Fruit fly (Drosophila melanogaster) whole organism, embryonic: ENCODE data around the gene pot.

Source experiments
- Bdp1 ChIP-seq: fragments of 200-800 bp; sonication (Bioruptor generic); optimal IDR thresholded peaks from 3 replicates; lab custom pipeline; 2016; ENCODE audit warnings: missing biosample characterization, missing genetic modification characterization
- CG10209 ChIP-seq: fragments of 200-800 bp; sonication (Bioruptor generic); optimal IDR thresholded peaks from 3 replicates; lab custom pipeline; 2017; ENCODE audit warnings: missing biosample characterization, mild to moderate bottlenecking, missing genetic modification characterization, missing genetic modification reagents
- CG10431 ChIP-seq: fragments of 200-800 bp; sonication (Bioruptor generic); optimal IDR thresholded peaks from 3 replicates; lab custom pipeline; 2018; ENCODE audit warnings: missing biosample characterization, mild to moderate bottlenecking, missing genetic modification characterization
- CG10654 ChIP-seq: fragments of 200-800 bp; sonication (Bioruptor generic); optimal IDR thresholded peaks from 2 replicates; lab custom pipeline; 2016; ENCODE audit warnings: missing biosample characterization, missing genetic modification characterization
- CG11093 ChIP-seq: fragments of 200-800 bp; sonication (Bioruptor generic); IDR thresholded peaks from 3 replicates; pipeline ENCODE4 v1.3.6; 2022; ENCODE audit warnings: missing biosample characterization, missing genetic modification characterization
- CG11398 ChIP-seq: fragments of 200-800 bp; sonication (Bioruptor generic); optimal IDR thresholded peaks from 2 replicates; lab custom pipeline; 2016; ENCODE audit warnings: missing biosample characterization, missing genetic modification characterization
- CG13775 ChIP-seq: fragments of 200-800 bp; sonication (Bioruptor generic); optimal IDR thresholded peaks from 3 replicates; lab custom pipeline; 2017; ENCODE audit warnings: missing biosample characterization, mild to moderate bottlenecking, missing genetic modification characterization
- CG15073 ChIP-seq: fragments of 200-800 bp; sonication (Bioruptor generic); optimal IDR thresholded peaks from 2 replicates; lab custom pipeline; 2016; ENCODE audit warnings: missing biosample characterization, missing genetic modification characterization
- CG17186 ChIP-seq: fragments of 200-800 bp; sonication (Bioruptor generic); optimal IDR thresholded peaks from 3 replicates; lab custom pipeline; 2017; ENCODE audit warnings: missing biosample characterization, missing genetic modification reagents, missing genetic modification characterization
- CG17328 ChIP-seq: fragments of 200-800 bp; sonication (Bioruptor generic); IDR thresholded peaks from 2 replicates; pipeline ENCODE4 v1.3.6; 2022; ENCODE audit warnings: missing biosample characterization, missing genetic modification characterization
- CG17361 ChIP-seq: fragments of 200-800 bp; sonication (Bioruptor generic); IDR thresholded peaks from 3 replicates; pipeline ENCODE4 v1.3.6; 2022; ENCODE audit warnings: missing biosample characterization, missing genetic modification characterization
- CG18011 ChIP-seq: fragments of 200-800 bp; sonication (Bioruptor generic); optimal IDR thresholded peaks from 2 replicates; lab custom pipeline; 2017; ENCODE audit warnings: missing biosample characterization, missing genetic modification characterization, mild to moderate bottlenecking, moderate library complexity, missing genotype
- CG2202 ChIP-seq: fragments of 200-800 bp; sonication (Bioruptor generic); optimal IDR thresholded peaks from 2 replicates; lab custom pipeline; 2018; ENCODE audit warnings: missing biosample characterization, mild to moderate bottlenecking, missing genetic modification characterization
- CG31388 ChIP-seq: fragments of 200-800 bp; sonication (Bioruptor generic); optimal IDR thresholded peaks from 2 replicates; lab custom pipeline; 2016; ENCODE audit warnings: missing biosample characterization, missing genetic modification characterization
- CG3847 ChIP-seq: fragments of 200-800 bp; sonication (Bioruptor generic); IDR thresholded peaks from 2 replicates; pipeline ENCODE4 v1.3.6; 2022; ENCODE audit warnings: missing biosample characterization, missing genetic modification characterization
- CG4360 ChIP-seq: fragments of 200-800 bp; sonication (Bioruptor generic); IDR thresholded peaks from 2 replicates; pipeline ENCODE4 v1.3.6; 2022; ENCODE audit warnings: missing biosample characterization, missing genetic modification characterization
- CG5245 ChIP-seq: fragments of 200-800 bp; sonication (Bioruptor generic); optimal IDR thresholded peaks from 3 replicates; lab custom pipeline; 2016; ENCODE audit warnings: missing biosample characterization, missing genetic modification characterization
- CG7928 ChIP-seq: fragments of 200-800 bp; sonication (Bioruptor generic); optimal IDR thresholded peaks from 2 replicates; lab custom pipeline; 2017; ENCODE audit warnings: missing biosample characterization, mild to moderate bottlenecking, missing genetic modification characterization
- CG7963 ChIP-seq: fragments of 200-800 bp; sonication (Bioruptor generic); IDR thresholded peaks from 3 replicates; pipeline ENCODE4 v1.3.6; 2022; ENCODE audit warnings: missing biosample characterization, missing genetic modification characterization; ENCODE audit not compliant: partially characterized antibody
- CG8924 ChIP-seq: fragments of 200-800 bp; optimal IDR thresholded peaks from 3 replicates; lab custom pipeline; 2019; ENCODE audit warnings: missing biosample characterization, mild to moderate bottlenecking, missing genetic modification characterization, moderate library complexity
- CTCF ChIP-seq: fragments of 200-800 bp; sonication (Bioruptor generic); optimal IDR thresholded peaks from 2 replicates; lab custom pipeline; 2017; ENCODE audit warnings: missing biosample characterization, mild to moderate bottlenecking, missing genetic modification characterization, moderate library complexity
- CrebB ChIP-seq: fragments of 200-800 bp; sonication (Bioruptor generic); optimal IDR thresholded peaks from 3 replicates; lab custom pipeline; 2018; ENCODE audit warnings: missing biosample characterization, mild to moderate bottlenecking, missing genetic modification characterization
- Dll ChIP-seq: fragments of 200-800 bp; sonication (Bioruptor generic); IDR thresholded peaks from 4 replicates; pipeline ENCODE4 v1.3.6; 2022; ENCODE audit warnings: missing biosample characterization, missing genetic modification characterization; ENCODE audit not compliant: partially characterized antibody
- Drgx ChIP-seq: fragments of 200-800 bp; sonication (Bioruptor generic); IDR thresholded peaks from 2 replicates; pipeline ENCODE4 v1.3.6; 2022; ENCODE audit warnings: missing biosample characterization, missing genetic modification characterization
- Hr51 ChIP-seq, 2 experiments: fragments of 200-800 bp; sonication (Bioruptor generic); optimal IDR thresholded peaks; 2 replicates in 1 of 2; 3 replicates in 1 of 2; lab custom pipeline; 2016 to 2018; ENCODE audit warnings: missing biosample characterization in 2 of 2, missing genetic modification characterization in 2 of 2, mild to moderate bottlenecking in 1 of 2, moderate library complexity in 1 of 2
- Lim3 ChIP-seq: fragments of 200-800 bp; sonication (Bioruptor generic); IDR thresholded peaks from 2 replicates; pipeline ENCODE4 v1.3.6; 2022; ENCODE audit warnings: missing biosample characterization, missing genetic modification characterization
- Lpt ChIP-seq: fragments of >200 bp; optimal IDR thresholded peaks from 2 replicates; lab custom pipeline; 2018; ENCODE audit warnings: missing biosample characterization, missing genetic modification characterization
- Mrtf ChIP-seq: fragments of 200-800 bp; sonication (Bioruptor generic); IDR thresholded peaks from 3 replicates; pipeline ENCODE4 v1.3.6; 2022; ENCODE audit warnings: missing biosample characterization, missing genetic modification characterization
- Myb ChIP-seq: fragments of 200-800 bp; sonication (Bioruptor generic); optimal IDR thresholded peaks from 2 replicates; lab custom pipeline; 2016; ENCODE audit warnings: missing biosample characterization, missing genetic modification characterization
- Oli ChIP-seq: fragments of 200-800 bp; sonication (Bioruptor generic); optimal IDR thresholded peaks from 2 replicates; lab custom pipeline; 2018; ENCODE audit warnings: missing biosample characterization, mild to moderate bottlenecking, missing genetic modification characterization, moderate library complexity
- Poxn ChIP-seq: fragments of 200-800 bp; sonication (Bioruptor generic); IDR thresholded peaks from 2 replicates; pipeline ENCODE4 v1.3.6; 2022; ENCODE audit warnings: missing biosample characterization, missing genetic modification characterization
- Ssrp ChIP-seq: fragments of 200-800 bp; sonication (Bioruptor generic); optimal IDR thresholded peaks from 2 replicates; lab custom pipeline; 2018; ENCODE audit warnings: missing biosample characterization, mild to moderate bottlenecking, missing genetic modification characterization, moderate library complexity
- ab ChIP-seq: fragments of 200-800 bp; sonication (Bioruptor generic); optimal IDR thresholded peaks from 2 replicates; lab custom pipeline; 2016; ENCODE audit warnings: missing biosample characterization, missing genetic modification characterization
- cas ChIP-seq: fragments of 200-800 bp; sonication (Bioruptor generic); IDR thresholded peaks from 2 replicates; pipeline ENCODE4 v1.3.6; 2022; ENCODE audit warnings: missing biosample characterization, missing genetic modification characterization
- dpn ChIP-seq, 2 experiments: fragments of 200-800 bp; sonication (Bioruptor generic); optimal IDR thresholded peaks; 3 replicates each; lab custom pipeline; 2016; ENCODE audit warnings: missing biosample characterization in 2 of 2, missing genetic modification characterization in 2 of 2
- exex ChIP-seq: fragments of 200-800 bp; sonication (Bioruptor generic); optimal IDR thresholded peaks from 4 replicates; lab custom pipeline; 2018; ENCODE audit warnings: missing biosample characterization, mild to moderate bottlenecking, missing genetic modification characterization, moderate library complexity
- fd102C ChIP-seq: fragments of 200-800 bp; sonication (Bioruptor generic); optimal IDR thresholded peaks from 2 replicates; lab custom pipeline; 2018; ENCODE audit warnings: missing biosample characterization, mild to moderate bottlenecking, missing genetic modification characterization, moderate library complexity
- ftz-f1 ChIP-seq: fragments of 200-800 bp; sonication (Bioruptor generic); optimal IDR thresholded peaks from 2 replicates; lab custom pipeline; 2016; ENCODE audit warnings: missing biosample characterization, missing genetic modification characterization
- fu2 ChIP-seq: fragments of 200-800 bp; sonication (Bioruptor generic); optimal IDR thresholded peaks from 2 replicates; lab custom pipeline; 2016; ENCODE audit warnings: missing biosample characterization, missing genetic modification characterization
- hbn ChIP-seq: fragments of 200-800 bp; sonication (Bioruptor generic); IDR thresholded peaks from 2 replicates; pipeline ENCODE4 v1.3.6; 2022; ENCODE audit warnings: missing biosample characterization, missing genetic modification characterization; ENCODE audit not compliant: partially characterized antibody
- hkb ChIP-seq, 2 experiments: fragments of 200-800 bp in 1 of 2; fragments of >200 bp in 1 of 2; sonication (Bioruptor generic) in 1 of 2; IDR thresholded peaks in 1 of 2; optimal IDR thresholded peaks in 1 of 2; 2 replicates each; pipeline versions ENCODE4 v1.3.6 to Lab custom; 2017 to 2022; ENCODE audit warnings: missing biosample characterization in 1 of 2, missing genetic modification characterization in 1 of 2
- hth ChIP-seq: fragments of >200 bp; optimal IDR thresholded peaks from 2 replicates; lab custom pipeline; 2017; ENCODE audit warnings: inconsistent platforms
- jigr1 ChIP-seq: fragments of 200-800 bp; sonication (Bioruptor generic); IDR thresholded peaks from 3 replicates; pipeline ENCODE4 v1.3.6; 2022; ENCODE audit warnings: missing biosample characterization, missing genetic modification characterization
- kah ChIP-seq: fragments of 200-800 bp; sonication (Bioruptor generic); optimal IDR thresholded peaks from 2 replicates; lab custom pipeline; 2018; ENCODE audit warnings: missing biosample characterization, mild to moderate bottlenecking, missing genetic modification characterization
- onecut ChIP-seq: fragments of 200-800 bp; sonication (Bioruptor generic); IDR thresholded peaks from 2 replicates; pipeline ENCODE4 v1.3.6; 2022; ENCODE audit warnings: missing biosample characterization, missing genetic modification characterization
- tll ChIP-seq, 2 experiments: fragments of 200-800 bp in 1 of 2; fragments of >200 bp in 1 of 2; sonication (Bioruptor generic) in 1 of 2; optimal IDR thresholded peaks; 2 replicates each; lab custom pipeline; 2017 to 2019; ENCODE audit warnings: missing biosample characterization in 2 of 2, missing genetic modification characterization in 2 of 2, mild to moderate bottlenecking in 1 of 2, moderate library complexity in 1 of 2
- toy ChIP-seq: fragments of 200-800 bp; sonication (Bioruptor generic); IDR thresholded peaks from 2 replicates; pipeline ENCODE4 v1.3.6; 2022; ENCODE audit warnings: missing biosample characterization, missing genetic modification characterization
- ttk ChIP-seq: fragments of 200-800 bp; sonication (Bioruptor generic); IDR thresholded peaks from 2 replicates; pipeline ENCODE4 v2.1.2; 2022; ENCODE audit warnings: missing biosample characterization, missing genetic modification characterization
- tx ChIP-seq: fragments of 200-800 bp; sonication (Bioruptor generic); optimal IDR thresholded peaks from 2 replicates; lab custom pipeline; 2016; ENCODE audit warnings: missing biosample characterization, missing genetic modification characterization
- wor ChIP-seq: fragments of 200-800 bp; sonication (Bioruptor generic); IDR thresholded peaks from 2 replicates; pipeline ENCODE4 v1.3.6; 2022; ENCODE audit warnings: missing biosample characterization, missing genetic modification characterization
- z ChIP-seq: fragments of 200-800 bp; sonication (Bioruptor generic); IDR thresholded peaks from 3 replicates; pipeline ENCODE4 v1.3.6; 2022; ENCODE audit warnings: missing biosample characterization, missing genetic modification characterization

pot gene

dm6 chrX:11920959-11921358 is 3.9 kb upstream of the pot start (continued):
- TF ChIP-seq CG10431 (GFP tag; lab: Kevin White, UChicago) (peak; percentile 71), fu2 (GFP tag; lab: Kevin White, UChicago) (peak; percentile 46), Drgx (GFP tag; lab: Robert Waterston, UW) (peak; percentile 89), exex (peak; percentile 65), CG3847 (GFP tag; lab: Robert Waterston, UW) (peak; percentile 88), tll (GFP tag; optimal IDR thresholded peaks at IDR 0.05; lab: Kevin White, UChicago) (no peak), CG15073 (peak; percentile 21), Dll (GFP tag; lab: Robert Waterston, UW) (no peak), hbn (no peak), hkb (optimal IDR thresholded peaks at IDR 0.05; lab: Kevin White, UChicago) (no peak), hkb (GFP tag; IDR thresholded peaks at IDR 0.05; lab: Robert Waterston, UW) (peak; percentile 87), CG7928 (peak; percentile 63), CG11093 (GFP tag; lab: Robert Waterston, UW) (peak; percentile 78), CG5245 (GFP tag; lab: Kevin White, UChicago) (peak; percentile 64), Poxn (0 out of 2 replicates have a peak, but pooled peaks have one; percentile 44), CG10654 (GFP tag; lab: Kevin White, UChicago) (peak; percentile 79), CG8924 (tag; lab: Kevin White, UChicago) (peak; percentile 95), tx (peak; percentile 70), cas (GFP tag; lab: Robert Waterston, UW) (peak; percentile 80), dpn (GFP tag; optimal IDR thresholded peaks at IDR 0.05; lab: Kevin White, UChicago) (peak; percentile 85 to 87), CG11398 (peak; percentile 26), CG4360 (GFP tag; lab: Robert Waterston, UW) (no peak), hth (lab: Kevin White, UChicago) (no peak), ftz-f1 (GFP tag; lab: Kevin White, UChicago) (no peak), Myb (GFP tag; lab: Kevin White, UChicago) (peak; percentile 32), Lpt (no peak), Ssrp (tag; lab: Kevin White, UChicago) (peak; percentile 92), wor (GFP tag; lab: Robert Waterston, UW) (peak; percentile 83), CG18011 (GFP tag; lab: Kevin White, UChicago) (peak; percentile 64), Lim3 (GFP tag; lab: Robert Waterston, UW) (0 out of 2 replicates have a peak, but pooled peaks have one; percentile 22), CrebB (peak; percentile 86), Bdp1 (GFP tag; lab: Kevin White, UChicago) (peak; percentile 25), CG13775 (peak; percentile 81), Hr51 (GFP tag; optimal IDR thresholded peaks at IDR 0.05; lab: Kevin White, UChicago) (peak; percentile 43 to 94), CG10209 (GFP tag; lab: Kevin White, UChicago) (peak; percentile 88), jigr1 (GFP tag; lab: Robert Waterston, UW) (peak; percentile 77; the same call in 1 of the 3 replicates), ab (no peak), Oli (tag; lab: Kevin White, UChicago) (peak; percentile 93), toy (GFP tag; lab: Robert Waterston, UW) (peak; percentile 65), CG17328 (GFP tag; lab: Robert Waterston, UW) (peak; percentile 82), CG7963 (GFP tag; lab: Robert Waterston, UW) (no peak), CTCF (GFP tag; lab: Kevin White, UChicago) (peak; percentile 58), CG31388 (GFP tag; lab: Kevin White, UChicago) (peak; percentile 28), kah (GFP tag; lab: Kevin White, UChicago) (peak; percentile 82), CG2202 (tag; lab: Kevin White, UChicago) (peak; percentile 69), CG17361 (GFP tag; lab: Robert Waterston, UW) (peak; percentile 98), z (GFP tag; lab: Robert Waterston, UW) (0 out of 3 replicates have a peak, but pooled peaks have one; percentile 18), onecut (GFP tag; lab: Robert Waterston, UW) (peak; percentile 77), fd102C (peak; percentile 2), ttk (peak; percentile 87), Mrtf (GFP tag; lab: Robert Waterston, UW) (peak; percentile 76; the same call in 2 of the 3 replicates), CG17186 (GFP tag; lab: Kevin White, UChicago) (peak; percentile 28)
